ENCODE assay signal across 3 fruit fly cellular contexts in the genomic region with DNA sequence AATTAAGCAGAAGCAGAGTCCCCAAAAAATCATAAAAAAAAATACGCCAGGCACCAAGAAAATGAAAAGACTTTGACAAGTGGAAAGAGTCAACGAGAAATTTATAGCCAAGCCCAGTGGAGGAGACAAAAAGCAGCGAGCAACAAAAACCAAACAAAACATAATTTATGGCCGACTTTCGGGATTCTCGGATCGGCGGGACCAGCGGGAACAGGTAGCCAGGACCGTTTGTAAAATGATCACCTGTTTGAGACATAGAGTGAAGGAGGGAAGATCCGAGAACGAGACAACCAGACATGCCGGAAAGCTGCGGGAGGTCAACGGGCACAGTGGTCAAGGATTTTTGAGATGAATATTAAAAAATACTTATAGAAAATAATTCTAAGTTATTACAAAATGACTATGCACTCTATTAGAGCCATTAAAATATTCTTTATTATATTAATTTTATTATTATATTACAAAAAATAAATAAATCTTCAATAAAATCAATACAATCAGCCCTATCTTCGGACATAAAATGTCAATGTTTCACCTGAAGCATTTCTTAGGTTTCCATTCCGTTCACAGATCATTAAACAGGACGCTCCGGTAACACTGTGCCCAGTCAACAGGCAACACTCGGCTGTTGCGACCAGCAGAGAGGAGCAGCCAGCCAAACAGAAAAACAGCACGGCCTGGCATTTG.
TF ChIP-seq lines count a peak whose summit lies in the region.

No protein-coding gene starts in this region.

TF ChIP-seq in whole organism, embryonic, 481 proteins besides CTCF, POLR2A, EP300 and RAD21 (continued from another document and continues in another):
- TF ChIP-seq so (GFP tag; IDR thresholded peaks at IDR 0.05; lab: Robert Waterston, UW): no peak
- TF ChIP-seq bsh (GFP tag; optimal IDR thresholded peaks at IDR 0.05; lab: Kevin White, UChicago): peak; percentile 47 to 67
- no peak for TF ChIP-seq Rfx (GFP tag; IDR thresholded peaks at IDR 0.05; lab: Robert Waterston, UW)
- TF ChIP-seq ro (GFP tag; IDR thresholded peaks at IDR 0.05; lab: Robert Waterston, UW): no peak
- TF ChIP-seq Chrac-16 (GFP tag; optimal IDR thresholded peaks at IDR 0.05; lab: Kevin White, UChicago): peak; percentile 1
- no peak for TF ChIP-seq GATAe (GFP tag; conservative IDR thresholded peaks at IDR 0.05; lab: Robert Waterston, UW)
- no peak for TF ChIP-seq CG4328 (GFP tag; optimal IDR thresholded peaks at IDR 0.05; lab: Kevin White, UChicago)
- peak; percentile 59 for TF ChIP-seq CG7839 (tag; optimal IDR thresholded peaks at IDR 0.05; lab: Kevin White, UChicago)
- TF ChIP-seq CG18619 (GFP tag; optimal IDR thresholded peaks at IDR 0.05; lab: Kevin White, UChicago): peak; percentile 13
- TF ChIP-seq CG9932 (GFP tag; IDR thresholded peaks at IDR 0.05; lab: Robert Waterston, UW): no peak
- TF ChIP-seq CG1024 (GFP tag; IDR thresholded peaks at IDR 0.05; lab: Robert Waterston, UW): no peak
- TF ChIP-seq CG15601 (tag; optimal IDR thresholded peaks at IDR 0.05; lab: Kevin White, UChicago): peak; percentile 31
- peak; percentile 61 for TF ChIP-seq CG8924 (tag; optimal IDR thresholded peaks at IDR 0.05; lab: Kevin White, UChicago)
- peak; percentile 42 for TF ChIP-seq CG30403 (GFP tag; optimal IDR thresholded peaks at IDR 0.05; lab: Kevin White, UChicago)
- no peak for TF ChIP-seq gt (GFP tag; IDR thresholded peaks at IDR 0.05; lab: Robert Waterston, UW)
- peak; percentile 16; the same call in 1 of the 2 replicates for TF ChIP-seq esg (GFP tag; conservative IDR thresholded peaks at IDR 0.05; lab: Robert Waterston, UW)
- TF ChIP-seq onecut (GFP tag; IDR thresholded peaks at IDR 0.05; lab: Robert Waterston, UW): no peak
- TF ChIP-seq CG6683 (GFP tag; optimal IDR thresholded peaks at IDR 0.05; lab: Kevin White, UChicago): no peak
- TF ChIP-seq vvl (GFP tag; IDR thresholded peaks at IDR 0.05; lab: Robert Waterston, UW): 0 out of 2 replicates have a peak, but pooled peaks have one; percentile 9
- TF ChIP-seq D19A (tag; optimal IDR thresholded peaks at IDR 0.05; lab: Kevin White, UChicago): peak; percentile 54
- TF ChIP-seq Dp (GFP tag; optimal IDR thresholded peaks at IDR 0.05; lab: Kevin White, UChicago): no peak
- no peak for TF ChIP-seq Max (GFP tag; optimal IDR thresholded peaks at IDR 0.05; lab: Kevin White, UChicago)
- peak; percentile 32 for TF ChIP-seq slbo (GFP tag; IDR thresholded peaks at IDR 0.05; lab: Robert Waterston, UW)
- peak; percentile 56; the same call in 1 of the 3 replicates for TF ChIP-seq zfh1 (GFP tag; IDR thresholded peaks at IDR 0.05; lab: Robert Waterston, UW)
- no peak for TF ChIP-seq D (optimal IDR thresholded peaks at IDR 0.05; lab: Kevin White, UChicago)
- peak; percentile 56 for TF ChIP-seq D (GFP tag; optimal IDR thresholded peaks at IDR 0.05; lab: Kevin White, UChicago)
- no peak for TF ChIP-seq gro (GFP tag; optimal IDR thresholded peaks at IDR 0.05; lab: Kevin White, UChicago)
- TF ChIP-seq Ada2b (GFP tag; IDR thresholded peaks at IDR 0.05; lab: Robert Waterston, UW): no peak
- no peak for TF ChIP-seq wor (GFP tag; IDR thresholded peaks at IDR 0.05; lab: Robert Waterston, UW)
- no peak for TF ChIP-seq fd3F (GFP tag; optimal IDR thresholded peaks at IDR 0.05; lab: Kevin White, UChicago)
- TF ChIP-seq oc (tag; optimal IDR thresholded peaks at IDR 0.05; lab: Kevin White, UChicago): no peak
- TF ChIP-seq Awh (GFP tag; IDR thresholded peaks at IDR 0.05; lab: Robert Waterston, UW): no peak
- TF ChIP-seq gcm2 (GFP tag; optimal IDR thresholded peaks at IDR 0.05; lab: Kevin White, UChicago): no peak
- no peak for TF ChIP-seq CG1603 (tag; optimal IDR thresholded peaks at IDR 0.05; lab: Kevin White, UChicago)
- TF ChIP-seq Nf-YA (GFP tag; IDR thresholded peaks at IDR 0.05; lab: Robert Waterston, UW): no peak
- no peak for TF ChIP-seq sob (GFP tag; IDR thresholded peaks at IDR 0.05; lab: Robert Waterston, UW)
- TF ChIP-seq CG13624 (GFP tag; optimal IDR thresholded peaks at IDR 0.05; lab: Kevin White, UChicago): no peak
- 0 out of 2 replicates have a peak, but pooled peaks have one; percentile 18 for TF ChIP-seq Drgx (GFP tag; IDR thresholded peaks at IDR 0.05; lab: Robert Waterston, UW)
- TF ChIP-seq CG10209 (GFP tag; optimal IDR thresholded peaks at IDR 0.05; lab: Kevin White, UChicago): peak; percentile 33
- TF ChIP-seq croc (GFP tag; conservative IDR thresholded peaks at IDR 0.05; lab: Robert Waterston, UW): peak; percentile 44; the same call in 2 of the 3 replicates
- TF ChIP-seq CG17385 (GFP tag; optimal IDR thresholded peaks at IDR 0.05; lab: Kevin White, UChicago): peak; percentile 27
- TF ChIP-seq abd-A (tag; optimal IDR thresholded peaks at IDR 0.05; lab: Kevin White, UChicago): no peak

TF ChIP-seq in whole organism, prepupa, 60 proteins besides CTCF, POLR2A, EP300 and RAD21 (continued from another document):
- TF ChIP-seq CG9139 (GFP tag; optimal IDR thresholded peaks at IDR 0.05; lab: Kevin White, UChicago) (peak; percentile 33), Hr38 (GFP tag; optimal IDR thresholded peaks at IDR 0.05; lab: Kevin White, UChicago) (no peak), CG6792 (GFP tag; optimal IDR thresholded peaks at IDR 0.05; lab: Kevin White, UChicago) (peak; percentile 54), CG4318 (GFP tag; optimal IDR thresholded peaks at IDR 0.05; lab: Kevin White, UChicago) (peak; percentile 82), CG11902 (GFP tag; optimal IDR thresholded peaks at IDR 0.05; lab: Kevin White, UChicago) (peak; percentile 28), lz (GFP tag; optimal IDR thresholded peaks at IDR 0.05; lab: Kevin White, UChicago) (peak; percentile 46), CG6276 (GFP tag; optimal IDR thresholded peaks at IDR 0.05; lab: Kevin White, UChicago) (peak; percentile 70), net (GFP tag; optimal IDR thresholded peaks at IDR 0.05; lab: Kevin White, UChicago) (peak; percentile 61), CG10669 (GFP tag; optimal IDR thresholded peaks at IDR 0.05; lab: Kevin White, UChicago) (peak; percentile 63), CG3919 (GFP tag; optimal IDR thresholded peaks at IDR 0.05; lab: Kevin White, UChicago) (peak; percentile 76), Gug (GFP tag; IDR thresholded peaks at IDR 0.05; lab: Robert Waterston, UW) (0 out of 2 replicates have a peak, but pooled peaks have one; percentile 28), CG8632 (GFP tag; optimal IDR thresholded peaks at IDR 0.05; lab: Kevin White, UChicago) (peak; percentile 72), fd59A (GFP tag; optimal IDR thresholded peaks at IDR 0.05; lab: Kevin White, UChicago) (peak; percentile 59), CG6854 (GFP tag; optimal IDR thresholded peaks at IDR 0.05; lab: Kevin White, UChicago) (peak; percentile 37), Smox (GFP tag; optimal IDR thresholded peaks at IDR 0.05; lab: Kevin White, UChicago) (peak; percentile 43), Met (GFP tag; optimal IDR thresholded peaks at IDR 0.05; lab: Kevin White, UChicago) (peak; percentile 67), CG32006 (GFP tag; optimal IDR thresholded peaks at IDR 0.05; lab: Kevin White, UChicago) (peak; percentile 87), fkh (GFP tag; optimal IDR thresholded peaks at IDR 0.05; lab: Kevin White, UChicago) (no peak), CG8319 (GFP tag; optimal IDR thresholded peaks at IDR 0.05; lab: Kevin White, UChicago) (peak; percentile 53), Sox15 (GFP tag; optimal IDR thresholded peaks at IDR 0.05; lab: Kevin White, UChicago) (peak; percentile 56), vri (GFP tag; optimal IDR thresholded peaks at IDR 0.05; lab: Kevin White, UChicago) (peak; percentile 41), cyc (GFP tag; optimal IDR thresholded peaks at IDR 0.05; lab: Kevin White, UChicago) (peak; percentile 39), CG34406 (GFP tag; optimal IDR thresholded peaks at IDR 0.05; lab: Kevin White, UChicago) (peak; percentile 72), CG15336 (GFP tag; IDR thresholded peaks at IDR 0.05; lab: Robert Waterston, UW) (peak; percentile 75), ss (GFP tag; optimal IDR thresholded peaks at IDR 0.05; lab: Kevin White, UChicago) (peak; percentile 63 to 71), CG3032 (tag; optimal IDR thresholded peaks at IDR 0.05; lab: Kevin White, UChicago) (peak; percentile 78), CG31627 (GFP tag; optimal IDR thresholded peaks at IDR 0.05; lab: Kevin White, UChicago) (peak; percentile 55), Eip75B (GFP tag; optimal IDR thresholded peaks at IDR 0.05; lab: Kevin White, UChicago) (no peak), topi (GFP tag; optimal IDR thresholded peaks at IDR 0.05; lab: Kevin White, UChicago) (peak; percentile 60), Sox102F (GFP tag; optimal IDR thresholded peaks at IDR 0.05; lab: Kevin White, UChicago) (peak; percentile 42), svp (GFP tag; lab: Kevin White, UChicago) (peak; percentile 79), CG7368 (GFP tag; optimal IDR thresholded peaks at IDR 0.05; lab: Kevin White, UChicago) (peak; percentile 43), OdsH (GFP tag; optimal IDR thresholded peaks at IDR 0.05; lab: Kevin White, UChicago) (peak; percentile 67), CG11762 (GFP tag; optimal IDR thresholded peaks at IDR 0.05; lab: Kevin White, UChicago; ENCODE audit: insufficient read depth) (peak; percentile 53), CG10631 (GFP tag; optimal IDR thresholded peaks at IDR 0.05; lab: Kevin White, UChicago) (peak; percentile 81), Hr39 (GFP tag; optimal IDR thresholded peaks at IDR 0.05; lab: Kevin White, UChicago) (peak; percentile 44), Sox14 (GFP tag; optimal IDR thresholded peaks at IDR 0.05; lab: Kevin White, UChicago) (peak; percentile 11), Eip78C (GFP tag; lab: Kevin White, UChicago) (peak; percentile 90), CG8119 (GFP tag; IDR thresholded peaks at IDR 0.05; lab: Robert Waterston, UW) (peak; percentile 82), pdm3 (GFP tag; optimal IDR thresholded peaks at IDR 0.05; lab: Kevin White, UChicago) (peak; percentile 48)

TF ChIP-seq in whole organism, wandering third instar larva, 38 proteins besides CTCF, POLR2A, EP300 and RAD21 (continued from another document):
- no peak for TF ChIP-seq lola (GFP tag; optimal IDR thresholded peaks at IDR 0.05; lab: Kevin White, UChicago)
- no peak for TF ChIP-seq CG32264 (GFP tag; optimal IDR thresholded peaks at IDR 0.05; lab: Kevin White, UChicago)
- TF ChIP-seq Abd-B (GFP tag; optimal IDR thresholded peaks at IDR 0.05; lab: Kevin White, UChicago): no peak
- TF ChIP-seq GATAd (GFP tag; optimal IDR thresholded peaks at IDR 0.05; lab: Kevin White, UChicago): no peak
- no peak for TF ChIP-seq Mio (GFP tag; optimal IDR thresholded peaks at IDR 0.05; lab: Kevin White, UChicago)
- no peak for TF ChIP-seq CrebA (GFP tag; optimal IDR thresholded peaks at IDR 0.05; lab: Kevin White, UChicago; ENCODE audit: borderline replicate concordance)
- TF ChIP-seq pan (optimal IDR thresholded peaks at IDR 0.05; lab: Kevin White, UChicago): no peak
- TF ChIP-seq ey (GFP tag; optimal IDR thresholded peaks at IDR 0.05; lab: Kevin White, UChicago): peak; percentile 20
- peak; percentile 72 for TF ChIP-seq dmrt93B (GFP tag; optimal IDR thresholded peaks at IDR 0.05; lab: Kevin White, UChicago)
- TF ChIP-seq psq (GFP tag; optimal IDR thresholded peaks at IDR 0.05; lab: Kevin White, UChicago): peak; percentile 84
- TF ChIP-seq HLH106 (tag; optimal IDR thresholded peaks at IDR 0.05; lab: Kevin White, UChicago): peak; percentile 77
- peak; percentile 13 for TF ChIP-seq br (GFP tag; optimal IDR thresholded peaks at IDR 0.05; lab: Kevin White, UChicago)
- no peak for TF ChIP-seq usp (GFP tag; optimal IDR thresholded peaks at IDR 0.05; lab: Kevin White, UChicago)
TF ChIP-seq in whole organism, wandering third instar larva: peak in this region for 14.
